Fruit fly (Drosophila melanogaster): ENCODE results near the gene CG11656.

Gene CG11656

dm6 chr3R:13051942-13052693 lies 42.4 kb downstream of the CG11656 start, which contains the start of gene pic (continued):
- TF ChIP-seq Fer2 (tag; optimal IDR thresholded peaks at IDR 0.05): no peak
- TF ChIP-seq CG12236 (GFP tag; optimal IDR thresholded peaks at IDR 0.05): no peak
- no peak for TF ChIP-seq CG9932 (GFP tag; IDR thresholded peaks at IDR 0.05)
- no peak for TF ChIP-seq Atf-2 (GFP tag; optimal IDR thresholded peaks at IDR 0.05)
- peak; percentile 18 for TF ChIP-seq CG2120 (GFP tag; optimal IDR thresholded peaks at IDR 0.05)
- no peak for TF ChIP-seq CG12942 (GFP tag; optimal IDR thresholded peaks at IDR 0.05)
- no peak for TF ChIP-seq br (optimal IDR thresholded peaks at IDR 0.05)
- no peak for TF ChIP-seq Dad (GFP tag; optimal IDR thresholded peaks at IDR 0.05)
- no peak for TF ChIP-seq Tbp (GFP tag; optimal IDR thresholded peaks at IDR 0.05)
- TF ChIP-seq en (GFP tag; optimal IDR thresholded peaks at IDR 0.05): no peak
- TF ChIP-seq CG9876 (GFP tag; optimal IDR thresholded peaks at IDR 0.05): no peak
- no peak for TF ChIP-seq pho (GFP tag; optimal IDR thresholded peaks at IDR 0.05)
- TF ChIP-seq CG6791 (GFP tag; IDR thresholded peaks at IDR 0.05; ENCODE audit: partially characterized antibody): peak; percentile 72
- TF ChIP-seq Dref (GFP tag; IDR thresholded peaks at IDR 0.05): peak; percentile 90
- TF ChIP-seq CG7928 (GFP tag; optimal IDR thresholded peaks at IDR 0.05): no peak
- no peak for TF ChIP-seq CG9727 (GFP tag; optimal IDR thresholded peaks at IDR 0.05)
- no peak for TF ChIP-seq CG10654 (GFP tag; optimal IDR thresholded peaks at IDR 0.05)
- no peak for TF ChIP-seq CG5245 (GFP tag; optimal IDR thresholded peaks at IDR 0.05)
- no peak for TF ChIP-seq CG18599 (GFP tag; optimal IDR thresholded peaks at IDR 0.05)
- no peak for TF ChIP-seq CG17829 (tag; optimal IDR thresholded peaks at IDR 0.05)
- no peak for TF ChIP-seq CG17912 (GFP tag; optimal IDR thresholded peaks at IDR 0.05)
- TF ChIP-seq ase (GFP tag; IDR thresholded peaks at IDR 0.05): no peak
- peak; percentile 37 for TF ChIP-seq CHES-1-like (GFP tag; optimal IDR thresholded peaks at IDR 0.05)
- TF ChIP-seq chinmo (GFP tag; IDR thresholded peaks at IDR 0.05; ENCODE audit: partially characterized antibody): 0 out of 4 replicates have a peak, but pooled peaks have one; percentile 24
- TF ChIP-seq Trl (optimal IDR thresholded peaks at IDR 0.05): peak; percentile 21 to 46
- TF ChIP-seq Trl (GFP tag; optimal IDR thresholded peaks at IDR 0.05): peak; percentile 30
- no peak for TF ChIP-seq CG17359 (tag; optimal IDR thresholded peaks at IDR 0.05)
- no peak for TF ChIP-seq CG10147 (GFP tag; optimal IDR thresholded peaks at IDR 0.05)
- TF ChIP-seq CG33557 (GFP tag; optimal IDR thresholded peaks at IDR 0.05): no peak
- TF ChIP-seq CG2116 (GFP tag; optimal IDR thresholded peaks at IDR 0.05): peak; percentile 100
- no peak for TF ChIP-seq usp (GFP tag; optimal IDR thresholded peaks at IDR 0.05)
- no peak for TF ChIP-seq zfh2 (GFP tag; optimal IDR thresholded peaks at IDR 0.05)
- peak; percentile 75 for TF ChIP-seq Bgb (GFP tag; IDR thresholded peaks at IDR 0.05; ENCODE audit: partially characterized antibody)
- no peak for TF ChIP-seq CG16779 (GFP tag; IDR thresholded peaks at IDR 0.05)
- no peak for TF ChIP-seq vfl (GFP tag; optimal IDR thresholded peaks at IDR 0.05)
- TF ChIP-seq CG3995 (GFP tag; optimal IDR thresholded peaks at IDR 0.05): no peak
- no peak for TF ChIP-seq grau (tag; optimal IDR thresholded peaks at IDR 0.05)
- TF ChIP-seq CG4820 (GFP tag; optimal IDR thresholded peaks at IDR 0.05): no peak
- TF ChIP-seq Med (GFP tag): peak; percentile 76
- no peak for TF ChIP-seq Ada2b (GFP tag; IDR thresholded peaks at IDR 0.05)
- no peak for TF ChIP-seq HLH3B (GFP tag; IDR thresholded peaks at IDR 0.05)
- TF ChIP-seq CG4730 (GFP tag; IDR thresholded peaks at IDR 0.05): no peak
- no peak for TF ChIP-seq luna (GFP tag; optimal IDR thresholded peaks at IDR 0.05)
- TF ChIP-seq salm (tag; optimal IDR thresholded peaks at IDR 0.05): no peak
- no peak for TF ChIP-seq Bdp1 (GFP tag; optimal IDR thresholded peaks at IDR 0.05)
- TF ChIP-seq dmrt99B (tag; optimal IDR thresholded peaks at IDR 0.05): no peak
- TF ChIP-seq Lim3 (GFP tag; IDR thresholded peaks at IDR 0.05): no peak
- no peak for TF ChIP-seq Dip3 (GFP tag; optimal IDR thresholded peaks at IDR 0.05)
- peak; percentile 77 for TF ChIP-seq pzg (GFP tag; optimal IDR thresholded peaks at IDR 0.05)
- TF ChIP-seq MESR4 (GFP tag; optimal IDR thresholded peaks at IDR 0.05): peak; percentile 78
- TF ChIP-seq CG4328 (GFP tag; optimal IDR thresholded peaks at IDR 0.05): no peak

Data from whole organism, embryonic.